Worm (Caenorhabditis elegans) whole organism, L3 larva: ENCODE results near the gene Y41D4A.4.

Source experiments
- R02D3.7 ChIP-seq: fragments of 150-350 bp; optimal IDR thresholded peaks from 2 replicates; lab custom pipeline; 2014; ENCODE audit warnings: missing biosample characterization, missing genetic modification characterization
- aly-2 ChIP-seq: fragments of 150-350 bp; optimal IDR thresholded peaks from 2 replicates; lab custom pipeline; 2014; ENCODE audit warnings: missing biosample characterization, missing genetic modification characterization
- ama-1 ChIP-seq: fragments of 150-350 bp; optimal IDR thresholded peaks from 2 replicates; lab custom pipeline; 2018
- ceh-16 ChIP-seq: sonication (generic microtip); optimal IDR thresholded peaks from 2 replicates; lab custom pipeline; 2017; ENCODE audit warnings: missing biosample characterization, missing genetic modification characterization
- ceh-28 ChIP-seq: fragments of 150-350 bp; optimal IDR thresholded peaks from 2 replicates; lab custom pipeline; 2014; ENCODE audit warnings: missing biosample characterization, missing genetic modification reagents, missing genetic modification characterization
- ceh-82 ChIP-seq: fragments of 150-350 bp; optimal IDR thresholded peaks from 2 replicates; lab custom pipeline; 2014; ENCODE audit warnings: missing biosample characterization, missing genetic modification characterization
- ceh-9 ChIP-seq: sonication (generic microtip); optimal IDR thresholded peaks from 2 replicates; lab custom pipeline; 2018; ENCODE audit warnings: missing biosample characterization, missing genetic modification characterization
- daf-12 ChIP-seq: fragments of 150-350 bp; optimal IDR thresholded peaks from 2 replicates; lab custom pipeline; 2014; ENCODE audit warnings: missing biosample characterization, missing genetic modification reagents, missing genetic modification characterization
- egl-27 ChIP-seq: sonication (generic microtip); optimal IDR thresholded peaks from 4 replicates; lab custom pipeline; 2017; ENCODE audit warnings: missing biosample characterization, missing genetic modification reagents, missing genetic modification characterization
- egl-5 ChIP-seq: fragments of 150-350 bp; optimal IDR thresholded peaks from 2 replicates; lab custom pipeline; 2017; ENCODE audit warnings: missing biosample characterization, missing genetic modification reagents, missing genetic modification characterization, inconsistent platforms
- elt-2 ChIP-seq: sonication (generic microtip); optimal IDR thresholded peaks from 2 replicates; lab custom pipeline; 2016; ENCODE audit warnings: missing genetic modification reagents, mild to moderate bottlenecking, missing genetic modification characterization, missing compliant biosample characterization
- eor-1 ChIP-seq, 2 experiments: fragments of 150-350 bp; optimal IDR thresholded peaks; 2 replicates each; lab custom pipeline; 2014 to 2018; ENCODE audit warnings: missing biosample characterization in 2 of 2, missing genetic modification characterization in 2 of 2
- fkh-10 ChIP-seq: sonication (generic microtip); optimal IDR thresholded peaks from 2 replicates; lab custom pipeline; 2017; ENCODE audit warnings: missing biosample characterization, missing genetic modification reagents, missing genetic modification characterization
- fkh-2 ChIP-seq: fragments of 150-350 bp; optimal IDR thresholded peaks from 2 replicates; lab custom pipeline; 2014; ENCODE audit warnings: missing biosample characterization, missing genetic modification reagents, missing genetic modification characterization
- fos-1 ChIP-seq: fragments of 150-350 bp; optimal IDR thresholded peaks from 2 replicates; lab custom pipeline; 2014; ENCODE audit warnings: missing biosample characterization, missing genetic modification characterization
- hmg-11 ChIP-seq: sonication (generic microtip); optimal IDR thresholded peaks from 2 replicates; lab custom pipeline; 2016; ENCODE audit warnings: missing genetic modification characterization, missing compliant biosample characterization
- lin-15B ChIP-seq: fragments of 150-350 bp; optimal IDR thresholded peaks from 2 replicates; lab custom pipeline; 2014; ENCODE audit warnings: missing biosample characterization, missing genetic modification characterization
- lin-39 ChIP-seq: fragments of 150-350 bp; optimal IDR thresholded peaks from 2 replicates; lab custom pipeline; 2018; ENCODE audit warnings: missing biosample characterization, missing genetic modification reagents, missing genetic modification characterization
- nfya-1 ChIP-seq: sonication (generic microtip); optimal IDR thresholded peaks from 2 replicates; lab custom pipeline; 2017; ENCODE audit warnings: missing genetic modification characterization, mild to moderate bottlenecking, missing compliant biosample characterization, antibody characterized with exemption, moderate library complexity; ENCODE audit not compliant: insufficient read depth
- nhr-11 ChIP-seq: fragments of 150-350 bp; optimal IDR thresholded peaks from 2 replicates; lab custom pipeline; 2014; ENCODE audit warnings: missing biosample characterization, missing genetic modification characterization
- nhr-25 ChIP-seq: sonication (generic microtip); optimal IDR thresholded peaks from 2 replicates; lab custom pipeline; 2017; ENCODE audit warnings: missing biosample characterization, missing genetic modification characterization
- nhr-28 ChIP-seq: fragments of 150-350 bp; optimal IDR thresholded peaks from 2 replicates; lab custom pipeline; 2014; ENCODE audit warnings: missing biosample characterization, missing genetic modification characterization
- nhr-67 ChIP-seq: fragments of 150-350 bp; optimal IDR thresholded peaks from 2 replicates; lab custom pipeline; 2014; ENCODE audit warnings: missing biosample characterization, missing genetic modification characterization
- pha-4 ChIP-seq: fragments of 150-350 bp; optimal IDR thresholded peaks from 2 replicates; lab custom pipeline; 2014; ENCODE audit warnings: missing biosample characterization, missing genetic modification reagents, missing genetic modification characterization
- pqm-1 ChIP-seq: fragments of 150-350 bp; optimal IDR thresholded peaks from 2 replicates; lab custom pipeline; 2017; ENCODE audit warnings: missing biosample characterization, missing genetic modification characterization, inconsistent platforms
- skn-1 ChIP-seq: fragments of 150-350 bp; optimal IDR thresholded peaks from 2 replicates; lab custom pipeline; 2014; ENCODE audit warnings: missing biosample characterization, missing genetic modification characterization
- snpc-4 ChIP-seq: fragments of 150-350 bp; optimal IDR thresholded peaks from 2 replicates; lab custom pipeline; 2014; ENCODE audit warnings: missing biosample characterization, missing genetic modification characterization
- tbx-2 ChIP-seq: sonication (generic microtip); optimal IDR thresholded peaks from 2 replicates; lab custom pipeline; 2016; ENCODE audit warnings: mild to moderate bottlenecking, missing genetic modification characterization, missing compliant biosample characterization
- unc-62 ChIP-seq: fragments of 150-350 bp; sonication (generic microtip); optimal IDR thresholded peaks from 4 replicates; lab custom pipeline; 2014; ENCODE audit warnings: missing biosample characterization, missing genetic modification reagents, missing genetic modification characterization
- zag-1 ChIP-seq: fragments of 150-350 bp; optimal IDR thresholded peaks from 2 replicates; lab custom pipeline; 2014; ENCODE audit warnings: missing biosample characterization, missing genetic modification characterization
- ztf-11 ChIP-seq: fragments of 150-350 bp; optimal IDR thresholded peaks from 2 replicates; lab custom pipeline; 2014; ENCODE audit warnings: missing biosample characterization, missing genetic modification characterization
- ztf-4 ChIP-seq: fragments of 150-350 bp; optimal IDR thresholded peaks from 2 replicates; lab custom pipeline; 2014; ENCODE audit warnings: missing biosample characterization, missing genetic modification characterization

The Y41D4A.4 gene

DNA sequence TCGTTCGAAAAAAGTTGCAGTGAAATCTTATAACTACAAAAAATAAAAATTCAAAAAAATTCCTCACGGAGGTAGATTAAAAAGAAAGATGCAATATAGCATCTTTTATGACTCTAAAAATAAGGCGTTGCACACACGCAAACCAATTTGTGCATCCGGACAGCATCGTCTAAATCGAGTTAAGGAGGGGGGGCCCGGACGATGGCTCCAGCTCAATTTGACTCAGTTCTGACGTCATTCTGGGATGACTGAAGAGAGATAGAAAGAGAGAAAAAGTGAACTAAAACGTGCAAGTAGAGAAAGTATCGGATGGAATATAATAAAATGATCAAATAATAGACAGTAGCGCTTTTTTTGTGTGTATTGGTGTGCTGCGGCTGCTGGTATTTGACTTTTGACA is 20.2 kb downstream of the Y41D4A.4 start:
- peak; percentile 52 for TF ChIP-seq nfya-1 (tag; lab: Kevin White, UChicago)
- TF ChIP-seq egl-27 (tag; lab: Kevin White, UChicago), result no peak
- peak; percentile 10 for TF ChIP-seq lin-39 (tag; lab: Kevin White, UChicago)
- TF ChIP-seq zag-1 (tag; lab: Kevin White, UChicago), result no peak
- TF ChIP-seq pha-4, result peak; percentile 16
- TF ChIP-seq nhr-25, result no peak
- TF ChIP-seq fkh-10 (GFP tag; lab: Kevin White, UChicago), result peak; percentile 67
- TF ChIP-seq lin-15B (tag; lab: Kevin White, UChicago), result peak; percentile 14

DNA sequence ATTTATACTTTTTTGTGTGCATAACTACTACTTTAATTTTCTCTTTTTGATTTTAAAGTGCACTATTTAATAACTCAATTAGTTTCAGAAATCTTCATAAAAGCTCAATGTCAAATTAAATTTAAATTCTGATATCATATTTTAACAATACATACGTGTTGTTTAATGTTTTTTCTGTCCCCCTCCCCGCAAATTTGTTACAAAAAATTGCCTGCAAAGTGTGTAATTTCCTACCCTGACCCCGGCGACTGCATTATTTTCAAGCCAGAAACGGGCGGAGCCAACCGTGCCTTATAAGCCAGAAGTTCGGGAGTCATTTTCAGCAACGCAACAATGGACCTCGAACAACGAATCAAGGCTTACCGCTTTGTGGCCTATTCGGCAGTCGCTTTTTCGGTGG is 22.5 kb downstream of the Y41D4A.4 start, which contains the start of gene col-108:
TSS of gene col-108 (plus strand) at position 301 of the 400 bp plus-strand sequence.
- TF ChIP-seq ceh-16 (tag; lab: Kevin White, UChicago) (no peak), egl-5 (tag; lab: Kevin White, UChicago) (no peak), ceh-9 (no peak)

DNA sequence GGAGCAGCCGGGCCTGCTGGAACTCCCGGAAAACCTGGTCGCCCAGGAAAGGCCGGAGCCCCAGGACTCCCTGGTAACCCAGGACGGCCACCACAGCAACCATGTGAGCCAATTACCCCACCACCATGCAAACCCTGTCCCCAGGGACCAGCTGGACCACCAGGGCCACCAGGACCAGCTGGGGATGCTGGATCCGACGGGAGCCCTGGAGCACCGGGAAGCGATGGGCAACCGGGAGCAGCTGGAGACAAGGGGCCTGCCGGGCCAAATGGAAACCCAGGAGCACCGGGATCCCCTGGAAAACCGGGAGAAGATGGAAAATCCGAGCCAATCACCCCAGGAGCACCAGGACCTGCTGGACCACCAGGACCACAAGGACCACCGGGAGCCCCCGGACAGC is 23.3 kb downstream of the Y41D4A.4 start:
- TF ChIP-seq ama-1 (lab: Kevin White, UChicago), result no peak
- no peak for TF ChIP-seq ceh-28 (tag; lab: Kevin White, UChicago)
- no peak for TF ChIP-seq nhr-11 (tag; lab: Kevin White, UChicago)
- TF ChIP-seq R02D3.7, result no peak
- no peak for TF ChIP-seq snpc-4 (tag; lab: Kevin White, UChicago)
- no peak for TF ChIP-seq ceh-16 (tag; lab: Kevin White, UChicago)
- no peak for TF ChIP-seq egl-27 (tag; lab: Kevin White, UChicago)
- no peak for TF ChIP-seq hmg-11
- TF ChIP-seq nhr-28 (tag; lab: Kevin White, UChicago), result no peak
- no peak for TF ChIP-seq ztf-4
- no peak for TF ChIP-seq tbx-2
- TF ChIP-seq pha-4, result no peak
- TF ChIP-seq fos-1 (tag; lab: Kevin White, UChicago), result no peak
- no peak for TF ChIP-seq nfya-1 (tag; lab: Kevin White, UChicago)

DNA sequence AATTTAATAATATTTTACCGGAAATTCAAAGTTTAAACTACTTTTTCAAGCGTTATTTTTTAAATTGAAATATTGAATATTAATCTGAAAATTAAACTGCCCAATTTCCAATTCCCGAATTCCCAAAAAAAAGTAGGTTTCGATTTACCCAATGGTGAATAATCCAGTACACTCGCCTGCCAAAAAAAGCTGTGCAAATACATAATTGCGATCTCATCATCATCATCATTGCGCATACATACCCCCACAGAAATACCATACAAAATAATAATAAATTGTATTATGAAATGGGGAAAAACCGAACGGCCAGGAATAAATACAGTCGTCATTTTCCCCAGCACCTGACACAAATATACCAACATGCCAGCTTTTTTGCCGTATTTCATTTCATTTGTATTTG is 26.0 kb downstream of the Y41D4A.4 start, which contains the start of gene Y41D4A.1:
TSS of gene Y41D4A.1 (plus strand) at position 301 of the 400 bp plus-strand sequence.
- TF ChIP-seq tbx-2, result no peak
- no peak for TF ChIP-seq fkh-10 (GFP tag; lab: Kevin White, UChicago)
- no peak for TF ChIP-seq lin-15B (tag; lab: Kevin White, UChicago)

DNA sequence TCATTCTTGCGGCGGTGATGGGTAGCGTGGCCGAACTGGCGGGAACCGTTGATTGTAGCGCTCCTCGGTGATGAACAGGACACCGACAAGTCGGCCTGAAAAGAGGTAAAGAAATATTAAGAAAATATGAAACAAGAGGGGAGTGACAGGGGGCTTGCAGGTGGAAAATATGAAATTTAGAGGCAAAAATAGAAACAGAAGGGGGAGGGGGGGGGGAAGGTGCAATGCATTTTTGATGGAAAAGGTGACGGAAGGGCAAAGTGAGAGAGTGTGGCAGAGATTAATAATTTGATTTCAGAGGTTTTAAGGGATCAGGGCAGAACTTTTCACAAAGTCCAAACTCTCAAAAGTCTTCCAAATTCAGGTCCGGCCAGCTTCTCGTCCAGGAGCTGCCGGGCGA is 35.8 kb downstream of the Y41D4A.4 start, which contains the start of gene frpr-19:
TSS of gene frpr-19 (minus strand) at position 101 of the 400 bp plus-strand sequence.
- TF ChIP-seq elt-2 (tag; lab: Kevin White, UChicago), result no peak
- TF ChIP-seq nhr-11 (tag; lab: Kevin White, UChicago), result no peak

DNA sequence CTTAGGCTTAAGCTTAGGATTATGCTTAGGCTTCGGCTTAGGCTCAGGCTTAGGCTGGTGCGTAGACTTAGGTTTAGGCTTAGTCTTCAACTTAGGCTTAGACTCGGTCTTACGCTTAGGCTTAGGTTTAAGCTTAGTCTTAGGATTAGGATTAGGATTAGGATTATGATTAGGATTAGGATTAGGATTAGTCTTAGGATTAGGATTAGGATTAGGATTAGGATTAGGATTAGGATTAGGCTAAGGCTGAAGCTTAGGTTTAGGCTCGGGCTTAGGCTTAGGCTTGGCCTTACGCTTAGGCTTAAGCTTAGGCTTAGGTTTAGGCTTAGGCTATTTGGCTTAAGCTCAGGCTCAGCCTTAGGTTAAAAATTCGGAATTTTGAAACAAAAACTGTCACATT is 39.4 kb downstream of the Y41D4A.4 start:
- TF ChIP-seq lin-15B (tag; lab: Kevin White, UChicago) (no peak), pqm-1 (tag; lab: Kevin White, UChicago) (no peak), aly-2 (tag; lab: Kevin White, UChicago) (no peak), daf-12 (tag; lab: Kevin White, UChicago) (no peak), fkh-2 (no peak), eor-1 (tag; optimal IDR thresholded peaks at IDR 0.05; lab: Kevin White, UChicago) (no peak), unc-62 (GFP tag; lab: Kevin White, UChicago) (no peak), nhr-67 (no peak), skn-1 (tag; lab: Kevin White, UChicago) (no peak), ceh-82 (tag; lab: Kevin White, UChicago) (no peak), ztf-11 (tag; lab: Kevin White, UChicago) (no peak), nhr-11 (tag; lab: Kevin White, UChicago) (no peak), egl-5 (tag; lab: Kevin White, UChicago) (no peak), nfya-1 (tag; lab: Kevin White, UChicago) (no peak), tbx-2 (no peak)
- TF ChIP-seq, all 47 proteins: peak for 0
